Fruit fly (Drosophila melanogaster) whole organism, pupa: Measurements from ENCODE around the gene GstD6.
A peak's percentile ranks its signal among the peaks of the same experiment; 100 is the strongest.

Experiments
- CG10348 ChIP-seq: fragments of 200-800 bp; sonication (Bioruptor generic); IDR thresholded peaks from 2 replicates; pipeline ENCODE4 v1.3.6; 2022; ENCODE audit warnings: missing biosample characterization, missing genetic modification characterization
- CG12605 ChIP-seq: fragments of 200-800 bp; sonication (Bioruptor generic); IDR thresholded peaks from 2 replicates; pipeline ENCODE4 v1.3.6; 2022; ENCODE audit warnings: missing biosample characterization, missing genetic modification characterization
- CG13204 ChIP-seq: fragments of 200-800 bp; sonication (Bioruptor generic); optimal IDR thresholded peaks from 2 replicates; lab custom pipeline; 2018; ENCODE audit warnings: missing biosample characterization, mild to moderate bottlenecking, missing genetic modification characterization, moderate library complexity
- CG14655 ChIP-seq: fragments of 200-800 bp; sonication (Bioruptor generic); optimal IDR thresholded peaks from 3 replicates; lab custom pipeline; 2017; ENCODE audit warnings: mild to moderate bottlenecking, missing biosample characterization, missing genetic modification reagents, missing genetic modification characterization
- CG15710 ChIP-seq: fragments of 200-800 bp; sonication (Bioruptor generic); optimal IDR thresholded peaks from 2 replicates; lab custom pipeline; 2018; ENCODE audit warnings: missing biosample characterization, mild to moderate bottlenecking, missing genetic modification characterization, moderate library complexity
- CG17806 ChIP-seq: fragments of 200-800 bp; sonication (Bioruptor generic); optimal IDR thresholded peaks from 2 replicates; lab custom pipeline; 2018; ENCODE audit warnings: missing biosample characterization, mild to moderate bottlenecking, missing genetic modification characterization, moderate library complexity
- CG32121 ChIP-seq: fragments of 200-800 bp; sonication (Bioruptor generic); IDR thresholded peaks from 2 replicates; pipeline ENCODE4 v1.3.6; 2022; ENCODE audit warnings: missing biosample characterization, missing genetic modification characterization
- CG34367 ChIP-seq: fragments of 200-800 bp; sonication (Bioruptor generic); optimal IDR thresholded peaks from 2 replicates; lab custom pipeline; 2018; ENCODE audit warnings: missing biosample characterization, mild to moderate bottlenecking, missing genetic modification characterization
- CG4496 ChIP-seq: fragments of 200-800 bp; sonication (Bioruptor generic); IDR thresholded peaks from 3 replicates; pipeline ENCODE4 v1.3.6; 2022; ENCODE audit warnings: missing biosample characterization, missing genetic modification characterization
- CG8159 ChIP-seq: fragments of 200-800 bp; sonication (Bioruptor generic); optimal IDR thresholded peaks from 3 replicates; lab custom pipeline; 2018; ENCODE audit warnings: missing biosample characterization, mild to moderate bottlenecking, missing genetic modification characterization, moderate library complexity
- CG8301 ChIP-seq: fragments of 200-800 bp; sonication (Bioruptor generic); optimal IDR thresholded peaks from 2 replicates; lab custom pipeline; 2018; ENCODE audit warnings: missing biosample characterization, mild to moderate bottlenecking, missing genetic modification characterization
- CG9948 ChIP-seq: fragments of 200-800 bp; sonication (Bioruptor generic); optimal IDR thresholded peaks from 2 replicates; lab custom pipeline; 2018; ENCODE audit warnings: missing biosample characterization, mild to moderate bottlenecking, missing genetic modification characterization, moderate library complexity
- D1 ChIP-seq: fragments of 200-800 bp; sonication (Bioruptor generic); optimal IDR thresholded peaks from 2 replicates; lab custom pipeline; 2018; ENCODE audit warnings: missing biosample characterization, mild to moderate bottlenecking, missing genetic modification characterization, moderate library complexity
- EcR ChIP-seq: fragments of 200-800 bp; sonication (Bioruptor generic); optimal IDR thresholded peaks from 3 replicates; lab custom pipeline; 2019; ENCODE audit warnings: missing biosample characterization, missing genetic modification characterization, mild to moderate bottlenecking, moderate library complexity, missing genetic modification reagents
- Ets98B ChIP-seq: fragments of 200-800 bp; sonication (Bioruptor generic); IDR thresholded peaks from 2 replicates; pipeline ENCODE4 v1.3.6; 2022; ENCODE audit warnings: missing biosample characterization, missing genetic modification characterization
- Pif1A ChIP-seq: fragments of 200-800 bp; sonication (Bioruptor generic); optimal IDR thresholded peaks from 3 replicates; lab custom pipeline; 2016; ENCODE audit warnings: missing biosample characterization, missing genetic modification characterization
- Pif1B ChIP-seq: fragments of 200-800 bp; sonication (Bioruptor generic); optimal IDR thresholded peaks from 3 replicates; lab custom pipeline; 2016; ENCODE audit warnings: missing biosample characterization, missing genetic modification characterization
- Snoo ChIP-seq: fragments of 200-800 bp; sonication (Bioruptor generic); optimal IDR thresholded peaks from 3 replicates; lab custom pipeline; 2017; ENCODE audit warnings: missing biosample characterization, mild to moderate bottlenecking, missing genetic modification characterization, inconsistent platforms
- fd96Ca ChIP-seq: fragments of 200-800 bp; sonication (Bioruptor generic); IDR thresholded peaks from 3 replicates; pipeline ENCODE4 v1.3.6; 2022; ENCODE audit warnings: missing biosample characterization, missing genetic modification characterization
- gl ChIP-seq: fragments of 200-800 bp; sonication (Bioruptor generic); optimal IDR thresholded peaks from 2 replicates; lab custom pipeline; 2018; ENCODE audit warnings: missing biosample characterization, mild to moderate bottlenecking, missing genetic modification characterization
- rn ChIP-seq: fragments of 200-800 bp; sonication (Bioruptor generic); IDR thresholded peaks from 2 replicates; pipeline ENCODE4 v1.3.6; 2022; ENCODE audit warnings: missing biosample characterization, missing genetic modification characterization

GstD6 gene

dm6 chr3R:12406235-12407196, 29.6 kb downstream of the GstD6 start, which contains the start of gene CG5167:
CG5167 (plus strand) TSS chr3R:12406532.
- TF ChIP-seq CG4496 (GFP tag; lab: Robert Waterston, UW) (no peak), CG13204 (peak; percentile 54), EcR (no peak), CG17806 (peak; percentile 11), CG8159 (tag; lab: Kevin White, UChicago) (peak; percentile 15), CG14655 (no peak), fd96Ca (GFP tag; lab: Robert Waterston, UW) (peak; percentile 64; the same call in 2 of the 3 replicates), CG8301 (tag; lab: Kevin White, UChicago) (peak; percentile 62), Snoo (peak; percentile 13), Pif1B (GFP tag; lab: Kevin White, UChicago) (no peak), CG9948 (tag; lab: Kevin White, UChicago) (no peak), CG34367 (peak; percentile 40), Ets98B (GFP tag; lab: Robert Waterston, UW) (peak; percentile 51), CG10348 (GFP tag; lab: Robert Waterston, UW) (no peak), CG15710 (no peak), D1 (no peak), rn (GFP tag; lab: Robert Waterston, UW) (no peak), CG32121 (GFP tag; lab: Robert Waterston, UW) (no peak; the same call in 1 of the 2 replicates), Pif1A (GFP tag; lab: Kevin White, UChicago) (no peak), gl (tag; lab: Kevin White, UChicago) (peak; percentile 88), CG12605 (GFP tag; lab: Robert Waterston, UW) (peak; percentile 85)

- TF ChIP-seq CG15710 (no peak), EcR (peak; percentile 14)
- TF ChIP-seq, all 21 proteins: peak for 1
Measured at dm6 chr3R:12408160-12408559, 31.2 kb downstream of the GstD6 start, which contains the start of gene CG5196. CG5196 (plus strand) TSS chr3R:12408316.

DNA sequence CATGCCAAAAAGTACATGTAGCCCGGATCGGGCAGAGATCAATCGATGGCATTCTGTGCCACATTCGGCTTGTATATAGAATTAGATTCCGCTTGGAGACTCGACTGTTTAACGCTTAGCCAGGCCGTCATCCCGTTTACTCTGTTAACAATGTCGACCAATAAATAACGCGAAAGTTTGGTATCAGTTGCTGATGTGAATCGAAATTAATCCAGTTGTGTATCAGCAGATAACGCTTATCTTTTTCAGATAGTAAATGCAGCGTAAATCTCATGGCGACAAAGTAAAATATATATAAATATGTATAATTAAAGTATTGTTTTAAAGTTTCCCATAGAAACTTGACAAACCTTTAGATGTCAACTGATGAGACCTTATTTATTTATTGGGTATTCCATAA, 34.5 kb downstream of the GstD6 start:
- TF ChIP-seq CG12605 (GFP tag; lab: Robert Waterston, UW) (no peak), CG8301 (tag; lab: Kevin White, UChicago) (no peak), rn (GFP tag; lab: Robert Waterston, UW) (no peak), Pif1B (GFP tag; lab: Kevin White, UChicago) (no peak)

dm6 chr3R:12413274-12413958, 36.5 kb downstream of the GstD6 start, which contains the start of the genes Dip-C and pps:
Dip-C (minus strand) TSS chr3R:12413759.
pps (plus strand) TSS chr3R:12413828.
- no peak for TF ChIP-seq gl (tag; lab: Kevin White, UChicago)
- TF ChIP-seq EcR = peak; percentile 24
- TF ChIP-seq, all 21 proteins: peak for 1

- peak; percentile 22; the same call in 1 of the 2 replicates for TF ChIP-seq Ets98B (GFP tag; lab: Robert Waterston, UW)
- TF ChIP-seq CG12605 (GFP tag; lab: Robert Waterston, UW) = no peak; the same call in 1 of the 2 replicates
Measured at dm6 chr3R:12422379-12422975, 45.5 kb downstream of the GstD6 start, which contains the start of the genes Scgbeta and CG17202. Scgbeta (minus strand) TSS chr3R:12422429. CG17202 (plus strand) TSS chr3R:12422768.

- TF ChIP-seq fd96Ca (GFP tag; lab: Robert Waterston, UW) (no peak), CG8301 (tag; lab: Kevin White, UChicago) (no peak), CG13204 (no peak), CG4496 (GFP tag; lab: Robert Waterston, UW) (no peak), EcR (peak; percentile 2)
Measured at dm6 chr3R:12423997-12424396, 47.1 kb downstream of the GstD6 start.
